Worm (Caenorhabditis elegans) whole organism, L3 larva: ENCODE measurements around the gene F52D2.6.

Experiments
- R02D3.7 ChIP-seq: fragments of 150-350 bp; optimal IDR thresholded peaks from 2 replicates; lab custom pipeline; 2014; ENCODE audit warnings: missing biosample characterization, missing genetic modification characterization
- ZK546.5 ChIP-seq: sonication (generic microtip); optimal IDR thresholded peaks from 2 replicates; lab custom pipeline; 2017; ENCODE audit warnings: missing biosample characterization, missing genetic modification characterization
- aly-2 ChIP-seq: fragments of 150-350 bp; optimal IDR thresholded peaks from 2 replicates; lab custom pipeline; 2014; ENCODE audit warnings: missing biosample characterization, missing genetic modification characterization
- ama-1 ChIP-seq: fragments of 150-350 bp; optimal IDR thresholded peaks from 2 replicates; lab custom pipeline; 2018
- ceh-16 ChIP-seq: sonication (generic microtip); optimal IDR thresholded peaks from 2 replicates; lab custom pipeline; 2017; ENCODE audit warnings: missing biosample characterization, missing genetic modification characterization
- ceh-28 ChIP-seq: fragments of 150-350 bp; optimal IDR thresholded peaks from 2 replicates; lab custom pipeline; 2014; ENCODE audit warnings: missing biosample characterization, missing genetic modification reagents, missing genetic modification characterization
- ceh-82 ChIP-seq: fragments of 150-350 bp; optimal IDR thresholded peaks from 2 replicates; lab custom pipeline; 2014; ENCODE audit warnings: missing biosample characterization, missing genetic modification characterization
- ceh-9 ChIP-seq: sonication (generic microtip); optimal IDR thresholded peaks from 2 replicates; lab custom pipeline; 2018; ENCODE audit warnings: missing biosample characterization, missing genetic modification characterization
- daf-12 ChIP-seq: fragments of 150-350 bp; optimal IDR thresholded peaks from 2 replicates; lab custom pipeline; 2014; ENCODE audit warnings: missing biosample characterization, missing genetic modification reagents, missing genetic modification characterization
- elt-2 ChIP-seq: sonication (generic microtip); optimal IDR thresholded peaks from 2 replicates; lab custom pipeline; 2016; ENCODE audit warnings: missing genetic modification reagents, mild to moderate bottlenecking, missing genetic modification characterization, missing compliant biosample characterization
- elt-3 ChIP-seq, 3 experiments: fragments of 150-350 bp in 1 of 3; sonication (generic microtip) in 2 of 3; optimal IDR thresholded peaks; 2 replicates in 2 of 3; 4 replicates in 1 of 3; lab custom pipeline; 2014 to 2017; ENCODE audit warnings: missing biosample characterization in 3 of 3, missing genetic modification characterization in 3 of 3
- fos-1 ChIP-seq: fragments of 150-350 bp; optimal IDR thresholded peaks from 2 replicates; lab custom pipeline; 2014; ENCODE audit warnings: missing biosample characterization, missing genetic modification characterization
- hmg-11 ChIP-seq: sonication (generic microtip); optimal IDR thresholded peaks from 2 replicates; lab custom pipeline; 2016; ENCODE audit warnings: missing genetic modification characterization, missing compliant biosample characterization
- jun-1 ChIP-seq: fragments of 150-350 bp; optimal IDR thresholded peaks from 2 replicates; lab custom pipeline; 2014; ENCODE audit warnings: missing biosample characterization, missing genetic modification reagents, missing genetic modification characterization
- lin-15B ChIP-seq: fragments of 150-350 bp; optimal IDR thresholded peaks from 2 replicates; lab custom pipeline; 2014; ENCODE audit warnings: missing biosample characterization, missing genetic modification characterization
- lin-39 ChIP-seq: fragments of 150-350 bp; optimal IDR thresholded peaks from 2 replicates; lab custom pipeline; 2018; ENCODE audit warnings: missing biosample characterization, missing genetic modification reagents, missing genetic modification characterization
- lsy-12 ChIP-seq: sonication (generic microtip); optimal IDR thresholded peaks from 2 replicates; lab custom pipeline; 2016; ENCODE audit warnings: mild to moderate bottlenecking, missing genetic modification characterization, missing compliant biosample characterization
- mml-1 ChIP-seq: fragments of 150-350 bp; sonication (generic microtip); optimal IDR thresholded peaks from 3 replicates; lab custom pipeline; 2014; ENCODE audit warnings: missing biosample characterization, missing genetic modification characterization
- nfya-1 ChIP-seq: sonication (generic microtip); optimal IDR thresholded peaks from 2 replicates; lab custom pipeline; 2017; ENCODE audit warnings: missing genetic modification characterization, mild to moderate bottlenecking, missing compliant biosample characterization, antibody characterized with exemption, moderate library complexity; ENCODE audit not compliant: insufficient read depth
- nhr-23 ChIP-seq: fragments of 150-350 bp; optimal IDR thresholded peaks from 2 replicates; lab custom pipeline; 2014; ENCODE audit warnings: missing biosample characterization, missing genetic modification reagents, missing genetic modification characterization
- nhr-237 ChIP-seq: fragments of 150-350 bp; optimal IDR thresholded peaks from 2 replicates; lab custom pipeline; 2014; ENCODE audit warnings: missing biosample characterization, missing genetic modification characterization
- nhr-25 ChIP-seq: sonication (generic microtip); optimal IDR thresholded peaks from 2 replicates; lab custom pipeline; 2017; ENCODE audit warnings: missing biosample characterization, missing genetic modification characterization
- nhr-28 ChIP-seq: fragments of 150-350 bp; optimal IDR thresholded peaks from 2 replicates; lab custom pipeline; 2014; ENCODE audit warnings: missing biosample characterization, missing genetic modification characterization
- nhr-77 ChIP-seq: fragments of 150-350 bp; optimal IDR thresholded peaks from 2 replicates; lab custom pipeline; 2014; ENCODE audit warnings: missing biosample characterization, missing genetic modification characterization
- pha-4 ChIP-seq: fragments of 150-350 bp; optimal IDR thresholded peaks from 2 replicates; lab custom pipeline; 2014; ENCODE audit warnings: missing biosample characterization, missing genetic modification reagents, missing genetic modification characterization
- pqm-1 ChIP-seq: fragments of 150-350 bp; optimal IDR thresholded peaks from 2 replicates; lab custom pipeline; 2017; ENCODE audit warnings: missing biosample characterization, missing genetic modification characterization, inconsistent platforms
- sea-2 ChIP-seq: fragments of 150-350 bp; sonication (generic microtip); optimal IDR thresholded peaks from 4 replicates; lab custom pipeline; 2014; ENCODE audit warnings: missing biosample characterization, missing genetic modification reagents, missing genetic modification characterization
- skn-1 ChIP-seq: fragments of 150-350 bp; optimal IDR thresholded peaks from 2 replicates; lab custom pipeline; 2014; ENCODE audit warnings: missing biosample characterization, missing genetic modification characterization
- tbx-2 ChIP-seq: sonication (generic microtip); optimal IDR thresholded peaks from 2 replicates; lab custom pipeline; 2016; ENCODE audit warnings: mild to moderate bottlenecking, missing genetic modification characterization, missing compliant biosample characterization
- unc-39 ChIP-seq: sonication (generic microtip); optimal IDR thresholded peaks from 4 replicates; lab custom pipeline; 2017; ENCODE audit warnings: missing biosample characterization, missing genetic modification characterization
- zag-1 ChIP-seq: fragments of 150-350 bp; optimal IDR thresholded peaks from 2 replicates; lab custom pipeline; 2014; ENCODE audit warnings: missing biosample characterization, missing genetic modification characterization
- ztf-11 ChIP-seq: fragments of 150-350 bp; optimal IDR thresholded peaks from 2 replicates; lab custom pipeline; 2014; ENCODE audit warnings: missing biosample characterization, missing genetic modification characterization

F52D2.6 gene

ce11 chrX:2012491-2013201 is 36.9 kb downstream of the F52D2.6 start, which contains the start of gene Y102A11A.9:
Gene Y102A11A.9, plus strand, starts transcription at chrX:2013151.
- no peak for TF ChIP-seq ama-1 (lab: Kevin White, UChicago)
- TF ChIP-seq ceh-28 (tag; lab: Kevin White, UChicago): no peak
- TF ChIP-seq ceh-9 (tag; lab: Kevin White, UChicago): no peak
- TF ChIP-seq daf-12 (tag; lab: Kevin White, UChicago): no peak
- no peak for TF ChIP-seq nhr-28 (tag; lab: Kevin White, UChicago)
- no peak for TF ChIP-seq mml-1 (tag; lab: Kevin White, UChicago)
- TF ChIP-seq nhr-23 (tag; lab: Kevin White, UChicago): no peak
- no peak for TF ChIP-seq nhr-237 (tag; lab: Kevin White, UChicago)
- no peak for TF ChIP-seq nhr-77 (tag; lab: Kevin White, UChicago)
- no peak for TF ChIP-seq hmg-11
- no peak for TF ChIP-seq ztf-11 (tag; lab: Kevin White, UChicago)
- no peak for TF ChIP-seq R02D3.7 (tag; lab: Kevin White, UChicago)
- TF ChIP-seq ZK546.5 (tag; lab: Kevin White, UChicago): no peak
- TF ChIP-seq ceh-82 (tag; lab: Kevin White, UChicago): no peak
- no peak for TF ChIP-seq tbx-2 (tag; lab: Kevin White, UChicago)
- no peak for TF ChIP-seq sea-2 (GFP tag; lab: Kevin White, UChicago)
- no peak for TF ChIP-seq lin-15B
- no peak for TF ChIP-seq lin-39 (tag; lab: Kevin White, UChicago)
- TF ChIP-seq, all 47 proteins: peak for 0

ce11 chrX:2013912-2014311 is 38.1 kb downstream of the F52D2.6 start:
- no peak for TF ChIP-seq nhr-23 (tag; lab: Kevin White, UChicago)

- no peak for TF ChIP-seq skn-1 (tag; lab: Kevin White, UChicago)
- TF ChIP-seq lsy-12 (tag; lab: Kevin White, UChicago): no peak
- peak; percentile 42 for TF ChIP-seq jun-1
- no peak for TF ChIP-seq sea-2 (GFP tag; lab: Kevin White, UChicago)
- no peak for TF ChIP-seq nhr-25 (tag; lab: Kevin White, UChicago)
- peak; percentile 76 for TF ChIP-seq pqm-1
- TF ChIP-seq elt-2 (tag; lab: Kevin White, UChicago): peak; percentile 85
- no peak for TF ChIP-seq ZK546.5 (tag; lab: Kevin White, UChicago)
- TF ChIP-seq aly-2: no peak
- TF ChIP-seq nhr-77 (tag; lab: Kevin White, UChicago): no peak
- no peak for TF ChIP-seq ceh-9 (tag; lab: Kevin White, UChicago)
- TF ChIP-seq fos-1 (tag; lab: Kevin White, UChicago): no peak
- no peak for TF ChIP-seq mml-1 (tag; lab: Kevin White, UChicago)
- no peak for TF ChIP-seq elt-3 (tag; optimal IDR thresholded peaks at IDR 0.05; lab: Kevin White, UChicago)
- TF ChIP-seq pha-4 (tag; lab: Kevin White, UChicago): peak; percentile 20
These were observed 38.7 kb downstream of the F52D2.6 start for ce11 chrX:2014521-2014920.

- TF ChIP-seq elt-2 (tag; lab: Kevin White, UChicago) (peak; percentile 74), pqm-1 (peak; percentile 52), ceh-16 (tag; lab: Kevin White, UChicago) (no peak), lin-15B (no peak)
- TF ChIP-seq, all 47 proteins: peak for 2
These were observed 42.4 kb downstream of the F52D2.6 start for ce11 chrX:2018211-2018610.

- TF ChIP-seq ZK546.5 (tag; lab: Kevin White, UChicago) (no peak), nhr-23 (tag; lab: Kevin White, UChicago) (no peak), elt-3 (tag; optimal IDR thresholded peaks at IDR 0.05; lab: Kevin White, UChicago) (no peak), zag-1 (tag; lab: Kevin White, UChicago) (no peak), nfya-1 (tag; lab: Kevin White, UChicago) (no peak), mml-1 (tag; lab: Kevin White, UChicago) (no peak), sea-2 (GFP tag; lab: Kevin White, UChicago) (no peak), R02D3.7 (tag; lab: Kevin White, UChicago) (no peak), unc-39 (tag; lab: Kevin White, UChicago) (no peak), lin-39 (tag; lab: Kevin White, UChicago) (no peak), ama-1 (lab: Kevin White, UChicago) (no peak)
These were observed 43.1 kb downstream of the F52D2.6 start, which contains the start of gene Y102A11A.3 for ce11 chrX:2018848-2019247. Gene Y102A11A.3, plus strand, starts transcription at chrX:2019148.
